Worm (Caenorhabditis elegans): ENCODE data around the gene cisd-1.

The cisd-1 gene

ce11 chrII:11473525-11474181 lies 4.2 kb upstream of the cisd-1 start, which contains the start of the genes metl-1 and W02B12.11 (continued):
- TF ChIP-seq dpl-1 (GFP tag; optimal IDR thresholded peaks at IDR 0.05) (peak; percentile 74 to 81 (median 81)), elt-3 (tag; optimal IDR thresholded peaks at IDR 0.05) (peak in 3 of 6 experiments; percentile 19 to 84 (median 72))

- no peak for TF ChIP-seq ceh-88 (GFP tag; IDR thresholded peaks at IDR 0.05)
- no peak for TF ChIP-seq egl-27 (tag; optimal IDR thresholded peaks at IDR 0.05)
- no peak for TF ChIP-seq ces-1 (GFP tag; optimal IDR thresholded peaks at IDR 0.05)
- TF ChIP-seq mab-9 (GFP tag; IDR thresholded peaks at IDR 0.05) = no peak
- no peak for TF ChIP-seq nhr-76 (tag; optimal IDR thresholded peaks at IDR 0.05)
- no peak for TF ChIP-seq unc-98 (GFP tag; IDR thresholded peaks at IDR 0.05)
- TF ChIP-seq lin-15B (tag; optimal IDR thresholded peaks at IDR 0.05) = no peak
- peak; percentile 13 for TF ChIP-seq nhr-90 (tag; optimal IDR thresholded peaks at IDR 0.05; ENCODE audit: poor library complexity)
- TF ChIP-seq blmp-1 (tag; optimal IDR thresholded peaks at IDR 0.05) = peak; percentile 97
- peak; percentile 59 for TF ChIP-seq lin-14 (GFP tag; optimal IDR thresholded peaks at IDR 0.05)
- no peak for TF ChIP-seq grh-1 (GFP tag; IDR thresholded peaks at IDR 0.05)
- TF ChIP-seq C04F5.9 (tag; optimal IDR thresholded peaks at IDR 0.05) = no peak
- peak in 1 of 2 experiments; percentile 56 for TF ChIP-seq lin-35 (GFP tag; optimal IDR thresholded peaks at IDR 0.05)
- no peak for TF ChIP-seq vab-15 (tag; optimal IDR thresholded peaks at IDR 0.05)
- TF ChIP-seq unc-130 (tag; optimal IDR thresholded peaks at IDR 0.05) = peak; percentile 22
- TF ChIP-seq C34B4.2 (tag; optimal IDR thresholded peaks at IDR 0.05) = no peak
- TF ChIP-seq nhr-237 (tag; optimal IDR thresholded peaks at IDR 0.05) = no peak
- TF ChIP-seq tbx-2 (tag; optimal IDR thresholded peaks at IDR 0.05) = peak; percentile 2
- peak in 1 of 3 experiments; percentile 30 for TF ChIP-seq dpl-1 (GFP tag; optimal IDR thresholded peaks at IDR 0.05)
- no peak for TF ChIP-seq efl-3 (GFP tag; optimal IDR thresholded peaks at IDR 0.05)
- TF ChIP-seq snu-23 (GFP tag; optimal IDR thresholded peaks at IDR 0.05) = peak; percentile 31
- peak; percentile 48 for TF ChIP-seq nhr-71 (tag; optimal IDR thresholded peaks at IDR 0.05)
- no peak for TF ChIP-seq swsn-7 (tag; optimal IDR thresholded peaks at IDR 0.05)
- TF ChIP-seq nhr-20 (tag; optimal IDR thresholded peaks at IDR 0.05) = peak; percentile 65
- TF ChIP-seq mdl-1 (tag; optimal IDR thresholded peaks at IDR 0.05) = peak in 1 of 2 experiments; percentile 71
- no peak for TF ChIP-seq ceh-82 (tag; optimal IDR thresholded peaks at IDR 0.05)
- TF ChIP-seq lsy-2 (tag; optimal IDR thresholded peaks at IDR 0.05) = no peak
- no peak for TF ChIP-seq ceh-90 (tag; optimal IDR thresholded peaks at IDR 0.05)
- no peak for TF ChIP-seq zip-4 (GFP tag; optimal IDR thresholded peaks at IDR 0.05)
- TF ChIP-seq efl-1 (optimal IDR thresholded peaks at IDR 0.05) = no peak
- TF ChIP-seq efl-1 (GFP tag; optimal IDR thresholded peaks at IDR 0.05 in 1 of 2) = no peak
- no peak for TF ChIP-seq ztf-11 (tag; optimal IDR thresholded peaks at IDR 0.05)
- TF ChIP-seq elt-3 (tag; optimal IDR thresholded peaks at IDR 0.05) = peak; percentile 2 to 93 (median 73)
- TF ChIP-seq nhr-85 (tag) = peak; percentile 72
- TF ChIP-seq rnt-1 (tag; optimal IDR thresholded peaks at IDR 0.05) = no peak
- TF ChIP-seq mef-2 (tag; optimal IDR thresholded peaks at IDR 0.05) = no peak
- no peak for TF ChIP-seq sup-37 (GFP tag; optimal IDR thresholded peaks at IDR 0.05)
Measured at ce11 chrII:11472542-11472941, 3.1 kb upstream of the cisd-1 start.

- TF ChIP-seq nhr-47 (tag; optimal IDR thresholded peaks at IDR 0.05) (no peak), mdl-1 (tag; optimal IDR thresholded peaks at IDR 0.05) (no peak), fkh-4 (tag; optimal IDR thresholded peaks at IDR 0.05; ENCODE audit: borderline replicate concordance) (no peak), elt-3 (tag; optimal IDR thresholded peaks at IDR 0.05) (no peak), efl-1 (optimal IDR thresholded peaks at IDR 0.05) (no peak), efl-1 (GFP tag; optimal IDR thresholded peaks at IDR 0.05 in 1 of 2) (peak in 1 of 2 experiments; percentile 26), blmp-1 (tag; optimal IDR thresholded peaks at IDR 0.05) (no peak)
Measured at ce11 chrII:11471916-11472315, 2.5 kb upstream of the cisd-1 start, which contains the start of gene mfn-1. TSS of gene mfn-1 (minus strand) at chrII:11472016.
